Worm (Caenorhabditis elegans): Measurements from ENCODE around the gene pipp-4P.

ce11 chrIII:2818980-2819379, at the start of gene pipp-4P:
- no peak for TF ChIP-seq ztf-23 (GFP tag; IDR thresholded peaks at IDR 0.05)
- TF ChIP-seq cog-1 (tag; optimal IDR thresholded peaks at IDR 0.05): no peak
- no peak for TF ChIP-seq med-1 (GFP tag; optimal IDR thresholded peaks at IDR 0.05; ENCODE audit: insufficient read depth)
- TF ChIP-seq ref-1 (GFP tag; conservative IDR thresholded peaks at IDR 0.05): no peak
- no peak for TF ChIP-seq ztf-29 (GFP tag; IDR thresholded peaks at IDR 0.05)
- no peak for TF ChIP-seq flt-1 (GFP tag; IDR thresholded peaks at IDR 0.05)
- no peak for TF ChIP-seq tab-1 (GFP tag; IDR thresholded peaks at IDR 0.05)

Measured in whole organism, midembryonic.